Worm (Caenorhabditis elegans) whole organism, L4/young adult: Measurements from ENCODE around the gene F32D8.15.

Source experiments
- W03F9.2 ChIP-seq: fragments of 150-350 bp; optimal IDR thresholded peaks from 2 replicates; lab custom pipeline; 2014; ENCODE audit warnings: missing biosample characterization, missing genetic modification characterization
- dao-5 ChIP-seq: sonication (generic microtip); optimal IDR thresholded peaks from 2 replicates; lab custom pipeline; 2016; ENCODE audit warnings: missing genotype, missing genetic modification characterization, moderate library complexity, missing compliant biosample characterization
- him-1 ChIP-seq: sonication (generic microtip); optimal IDR thresholded peaks from 2 replicates; lab custom pipeline; 2016; ENCODE audit warnings: missing genotype, missing genetic modification reagents, missing genetic modification characterization, missing compliant biosample characterization

ce11 chrV:10880138-10880882 is 23.5 kb upstream of the F32D8.15 start, which contains the start of gene F32D8.1:
- TF ChIP-seq W03F9.2 (tag; lab: Kevin White, UChicago) (no peak), him-1 (tag; lab: Kevin White, UChicago) (no peak), dao-5 (tag; lab: Kevin White, UChicago) (no peak)
